Worm (Caenorhabditis elegans): ENCODE data around the gene gst-11.

Gene gst-11

DNA sequence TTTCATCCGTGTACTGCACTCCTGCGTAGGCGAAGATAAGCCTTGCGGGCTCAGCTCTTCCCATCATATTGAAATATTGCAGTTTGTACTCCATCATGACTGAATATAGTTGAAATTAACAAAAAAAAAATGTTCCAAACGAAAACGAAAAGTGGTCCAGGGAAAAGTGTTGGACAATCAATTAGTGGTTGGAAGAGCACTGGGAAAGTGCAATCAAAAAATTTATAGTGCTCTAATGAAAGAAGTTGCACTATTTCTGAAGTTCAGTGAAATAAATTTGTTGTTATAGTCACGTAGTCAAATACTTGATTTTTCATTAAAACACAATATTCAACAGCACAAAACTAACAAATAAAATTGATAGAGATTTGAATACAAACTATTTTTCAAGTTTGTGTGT is at the start of gene gst-11:
Gene gst-11 (minus strand): TSS at position 101 of the 400 bp plus-strand sequence.
- TF ChIP-seq sdz-38 (tag; optimal IDR thresholded peaks at IDR 0.05), result no peak
- TF ChIP-seq ZK185.1 (tag; optimal IDR thresholded peaks at IDR 0.05; ENCODE audit: poor library complexity, severe bottlenecking), result no peak
- no peak for TF ChIP-seq snpc-4 (GFP tag; optimal IDR thresholded peaks at IDR 0.05)
- TF ChIP-seq snpc-4 (tag; optimal IDR thresholded peaks at IDR 0.05), result no peak
- TF ChIP-seq unc-130 (GFP tag; optimal IDR thresholded peaks at IDR 0.05), result no peak
- no peak for TF ChIP-seq egl-44 (GFP tag; IDR thresholded peaks at IDR 0.05)
- no peak for TF ChIP-seq chd-7 (tag; optimal IDR thresholded peaks at IDR 0.05)
- no peak for TF ChIP-seq F22D6.2 (tag; optimal IDR thresholded peaks at IDR 0.05)
- TF ChIP-seq atf-7 (tag; optimal IDR thresholded peaks at IDR 0.05), result no peak
- TF ChIP-seq akir-1 (GFP tag; optimal IDR thresholded peaks at IDR 0.05), result no peak
- no peak for TF ChIP-seq pbrm-1 (GFP tag; IDR thresholded peaks at IDR 0.05)
- no peak for TF ChIP-seq Y95B8A.8 (GFP tag; IDR thresholded peaks at IDR 0.05)
- TF ChIP-seq F33H1.4 (GFP tag; IDR thresholded peaks at IDR 0.05), result no peak
- no peak for TF ChIP-seq nhr-120 (GFP tag; IDR thresholded peaks at IDR 0.05)
- TF ChIP-seq tlf-1 (GFP tag; optimal IDR thresholded peaks at IDR 0.05), result no peak
- no peak for TF ChIP-seq athp-1 (tag; optimal IDR thresholded peaks at IDR 0.05)
- TF ChIP-seq F23B12.7 (tag; optimal IDR thresholded peaks at IDR 0.05; ENCODE audit: insufficient read depth), result no peak
- no peak for TF ChIP-seq pha-4 (tag; optimal IDR thresholded peaks at IDR 0.05)
- no peak for TF ChIP-seq Y56A3A.18 (GFP tag; IDR thresholded peaks at IDR 0.05)
- TF ChIP-seq nfya-1 (tag; optimal IDR thresholded peaks at IDR 0.05; ENCODE audit: borderline replicate concordance, insufficient read depth), result no peak
- no peak for TF ChIP-seq ceh-100 (GFP tag; IDR thresholded peaks at IDR 0.05)

DNA sequence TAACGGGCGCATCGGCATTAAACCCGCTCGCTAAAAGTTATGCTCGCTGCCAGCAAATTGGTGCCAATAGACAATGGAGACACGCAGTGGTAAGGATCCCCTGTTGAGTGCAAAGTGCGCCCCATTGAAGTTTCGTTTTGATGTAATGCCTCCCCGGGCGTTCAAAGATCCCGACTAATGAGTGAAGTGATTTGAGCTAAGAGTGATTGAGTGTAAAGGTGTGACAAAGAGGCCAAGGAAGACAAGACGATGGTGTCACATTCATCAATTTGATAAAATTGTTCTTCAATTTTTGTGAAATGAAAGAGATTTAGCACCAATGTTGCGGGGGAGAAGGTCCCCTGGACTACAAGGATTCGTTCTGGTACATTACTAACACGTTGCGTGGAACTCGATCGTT is 49.5 kb upstream of the gst-11 start:
- TF ChIP-seq dox-1 (GFP tag; IDR thresholded peaks at IDR 0.05) (no peak), lin-54 (GFP tag; optimal IDR thresholded peaks at IDR 0.05) (no peak), attf-5 (GFP tag; optimal IDR thresholded peaks at IDR 0.05) (no peak), madf-6 (GFP tag; IDR thresholded peaks at IDR 0.05) (no peak), snpc-1.3 (tag; optimal IDR thresholded peaks at IDR 0.05; ENCODE audit: insufficient read depth) (no peak), F23B12.7 (tag; optimal IDR thresholded peaks at IDR 0.05; ENCODE audit: insufficient read depth) (no peak), K12H6.12 (tag; optimal IDR thresholded peaks at IDR 0.05) (no peak)

DNA sequence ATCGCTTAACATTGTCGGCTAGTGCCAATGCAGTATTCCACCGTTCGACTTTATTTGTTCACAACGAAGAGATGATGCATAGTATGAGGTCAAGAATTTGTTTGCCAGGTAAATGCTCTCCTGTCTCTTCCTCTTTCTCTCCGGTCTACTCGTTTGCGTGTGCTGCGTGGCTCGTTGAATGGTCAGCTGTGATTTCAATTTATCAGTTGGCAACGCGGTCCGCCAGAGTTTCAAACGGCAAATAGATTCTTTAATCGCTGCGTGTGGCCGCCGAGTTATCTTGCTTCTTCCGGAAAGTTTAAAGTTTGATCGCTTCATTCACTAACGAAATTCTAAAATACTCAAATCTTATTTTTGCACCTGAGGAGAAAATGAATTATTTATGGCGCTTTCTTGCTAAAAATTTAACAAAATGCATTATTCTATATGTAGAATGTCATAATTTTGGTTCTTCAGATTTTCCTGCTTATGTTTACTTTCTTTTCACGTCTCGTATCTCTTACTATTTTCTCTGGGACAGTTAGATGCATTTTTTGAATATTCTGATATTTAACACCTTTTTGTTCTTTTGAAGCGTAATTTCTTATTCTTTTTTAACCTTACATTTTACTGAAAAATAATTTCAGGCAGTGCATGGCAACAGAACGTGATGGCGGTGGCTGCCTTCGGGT is 47.1 kb upstream of the gst-11 start, which contains the start of gene tsp-17:
Gene tsp-17 (plus strand): TSS at position 621 of the 671 bp plus-strand sequence.
- TF ChIP-seq madf-10 (tag; optimal IDR thresholded peaks at IDR 0.05) (no peak), F37B4.10 (GFP tag; IDR thresholded peaks at IDR 0.05) (no peak), pbrm-1 (GFP tag; IDR thresholded peaks at IDR 0.05) (no peak), mcd-1 (GFP tag; IDR thresholded peaks at IDR 0.05) (no peak)

DNA sequence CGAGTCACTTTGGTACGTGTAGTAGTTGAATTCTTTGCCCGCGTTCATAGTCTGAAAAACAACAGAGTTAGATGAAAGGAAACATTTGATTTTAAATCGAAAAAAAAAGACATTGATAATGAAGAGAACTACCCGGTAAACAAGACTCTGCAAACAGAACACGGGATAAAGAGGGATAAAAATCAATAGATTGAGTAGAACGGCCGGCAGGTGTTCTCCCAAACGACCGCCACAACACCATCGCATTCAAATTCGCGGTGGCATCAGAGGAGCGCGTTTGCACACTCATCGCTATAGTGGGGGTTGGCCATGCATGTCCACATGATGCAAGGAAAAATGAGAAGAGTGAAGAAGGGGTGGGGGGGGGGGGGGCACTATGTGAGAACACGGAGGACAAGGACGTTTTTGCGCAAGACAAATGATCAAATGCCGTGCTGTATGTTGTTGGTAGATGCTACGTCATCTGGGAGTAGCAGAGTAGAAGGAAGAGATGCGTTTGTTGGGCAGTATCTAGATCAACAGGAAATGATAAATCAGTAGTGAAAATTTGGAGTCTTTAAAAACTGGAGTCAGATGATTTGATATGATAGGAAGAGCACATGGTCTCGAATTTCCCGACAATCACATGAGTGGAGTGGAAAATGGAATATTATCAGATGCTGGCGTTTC is 45.1 kb upstream of the gst-11 start, which contains the start of gene tag-52:
Gene tag-52 (minus strand): TSS at position 51 of the 669 bp plus-strand sequence.
- TF ChIP-seq Y53F4B.3 (GFP tag; IDR thresholded peaks at IDR 0.05) (no peak), Y95B8A.8 (GFP tag; IDR thresholded peaks at IDR 0.05) (no peak), athp-1 (tag; optimal IDR thresholded peaks at IDR 0.05) (no peak), nhr-90 (tag; optimal IDR thresholded peaks at IDR 0.05) (no peak), F37B4.10 (GFP tag; IDR thresholded peaks at IDR 0.05) (no peak), hlh-26 (GFP tag; conservative IDR thresholded peaks at IDR 0.05) (no peak), lin-54 (GFP tag; optimal IDR thresholded peaks at IDR 0.05) (peak; percentile 24), ceh-40 (GFP tag; IDR thresholded peaks at IDR 0.05) (no peak), rec-8 (tag; optimal IDR thresholded peaks at IDR 0.05) (no peak), dpff-1 (tag; optimal IDR thresholded peaks at IDR 0.05) (no peak), F49E8.2 (tag; optimal IDR thresholded peaks at IDR 0.05; ENCODE audit: insufficient read depth) (no peak), nfya-1 (tag; optimal IDR thresholded peaks at IDR 0.05; ENCODE audit: borderline replicate concordance, insufficient read depth) (no peak), mes-4 (tag; optimal IDR thresholded peaks at IDR 0.05) (no peak), egrh-3 (GFP tag; IDR thresholded peaks at IDR 0.05) (no peak), chd-7 (tag; optimal IDR thresholded peaks at IDR 0.05) (peak; percentile 58), aptf-3 (GFP tag; IDR thresholded peaks at IDR 0.05) (no peak), nhr-120 (GFP tag; IDR thresholded peaks at IDR 0.05) (no peak), akir-1 (GFP tag; optimal IDR thresholded peaks at IDR 0.05) (no peak), dox-1 (GFP tag; IDR thresholded peaks at IDR 0.05) (peak; percentile 48; the same call in 1 of the 2 replicates), ceh-79 (tag; optimal IDR thresholded peaks at IDR 0.05) (no peak)
